Fruit fly (Drosophila melanogaster) whole organism, embryonic: ENCODE results near the gene CG7634.

Experiments used
- Awh ChIP-seq: fragments of 200-800 bp; sonication (Bioruptor generic); IDR thresholded peaks from 2 replicates; pipeline ENCODE4, ENCODE4 v1.3.6; 2022; ENCODE audit warnings: missing biosample characterization, missing genetic modification characterization
- Blimp-1 ChIP-seq: fragments of 200-800 bp; sonication (Bioruptor generic); optimal IDR thresholded peaks from 3 replicates; lab custom pipeline; 2018; ENCODE audit warnings: missing biosample characterization, missing genetic modification characterization, mild to moderate bottlenecking, moderate library complexity, missing genetic modification reagents
- CG10274 ChIP-seq: fragments of 200-800 bp; sonication (Bioruptor generic); optimal IDR thresholded peaks from 3 replicates; lab custom pipeline; 2017; ENCODE audit warnings: missing biosample characterization, mild to moderate bottlenecking, missing genetic modification characterization
- CG12104 ChIP-seq: fragments of 200-800 bp; sonication (Bioruptor generic); optimal IDR thresholded peaks from 3 replicates; lab custom pipeline; 2016; ENCODE audit warnings: missing biosample characterization, missing genetic modification characterization
- CG12155 ChIP-seq: fragments of 200-800 bp; sonication (Bioruptor generic); optimal IDR thresholded peaks from 3 replicates; lab custom pipeline; 2016; ENCODE audit warnings: missing biosample characterization, missing genetic modification characterization
- CG14860 ChIP-seq: fragments of 200-800 bp; sonication (Bioruptor generic); IDR thresholded peaks from 3 replicates; pipeline ENCODE4 v1.3.6; 2022; ENCODE audit warnings: missing biosample characterization, missing genetic modification characterization; ENCODE audit not compliant: partially characterized antibody
- CG16779 ChIP-seq: fragments of 200-800 bp; sonication (Bioruptor generic); IDR thresholded peaks from 2 replicates; pipeline ENCODE4 v1.3.6; 2022; ENCODE audit warnings: missing biosample characterization, missing genetic modification characterization
- CG18599 ChIP-seq: fragments of 200-800 bp; sonication (Bioruptor generic); optimal IDR thresholded peaks from 3 replicates; lab custom pipeline; 2017; ENCODE audit warnings: missing biosample characterization, missing genetic modification characterization, mild to moderate bottlenecking, moderate library complexity, missing genetic modification reagents
- CG31224 ChIP-seq: fragments of 200-800 bp; sonication (Bioruptor generic); IDR thresholded peaks from 2 replicates; pipeline ENCODE4 v1.3.6; 2022; ENCODE audit warnings: missing biosample characterization, missing genetic modification characterization
- CG33557 ChIP-seq: fragments of 200-800 bp; sonication (Bioruptor generic); optimal IDR thresholded peaks from 2 replicates; lab custom pipeline; 2019; ENCODE audit warnings: missing biosample characterization, mild to moderate bottlenecking, missing genetic modification characterization, moderate library complexity
- CG4424 ChIP-seq: fragments of 200-800 bp; sonication (Bioruptor generic); optimal IDR thresholded peaks from 3 replicates; lab custom pipeline; 2016; ENCODE audit warnings: missing biosample characterization, missing genetic modification characterization
- CG4730 ChIP-seq: fragments of 200-800 bp; sonication (Bioruptor generic); IDR thresholded peaks from 2 replicates; pipeline ENCODE4 v1.3.6; 2022; ENCODE audit warnings: missing biosample characterization, missing genetic modification characterization
- CG4820 ChIP-seq: fragments of 200-800 bp; sonication (Bioruptor generic); optimal IDR thresholded peaks from 3 replicates; lab custom pipeline; 2016; ENCODE audit warnings: missing biosample characterization, missing genetic modification characterization
- CG9797 ChIP-seq: fragments of 200-800 bp; sonication (Bioruptor generic); optimal IDR thresholded peaks from 3 replicates; lab custom pipeline; 2018; ENCODE audit warnings: missing biosample characterization, mild to moderate bottlenecking, missing genetic modification characterization
- Dip3 ChIP-seq: fragments of 200-800 bp; sonication (Bioruptor generic); optimal IDR thresholded peaks from 3 replicates; lab custom pipeline; 2016; ENCODE audit warnings: missing biosample characterization, missing genetic modification characterization
- Eip74EF ChIP-seq, 2 experiments: fragments of 200-800 bp in 1 of 2; fragments of >200 bp in 1 of 2; sonication (Bioruptor generic) in 1 of 2; optimal IDR thresholded peaks; 2 replicates each; lab custom pipeline; 2017 to 2019; ENCODE audit warnings: missing biosample characterization in 2 of 2, missing genetic modification characterization in 2 of 2, mild to moderate bottlenecking in 1 of 2, moderate library complexity in 1 of 2
- Fer1 ChIP-seq: fragments of 200-800 bp; sonication (Bioruptor generic); optimal IDR thresholded peaks from 2 replicates; lab custom pipeline; 2017; ENCODE audit warnings: missing biosample characterization, mild to moderate bottlenecking, missing genetic modification characterization
- Fer2 ChIP-seq: fragments of 200-800 bp; sonication (Bioruptor generic); optimal IDR thresholded peaks from 2 replicates; lab custom pipeline; 2018; ENCODE audit warnings: missing biosample characterization, mild to moderate bottlenecking, missing genetic modification characterization, moderate library complexity
- HLHmδ ChIP-seq: fragments of 200-800 bp; sonication (Bioruptor generic); optimal IDR thresholded peaks from 2 replicates; lab custom pipeline; 2018; ENCODE audit warnings: missing biosample characterization, mild to moderate bottlenecking, missing genetic modification characterization, moderate library complexity
- Hr51 ChIP-seq, 2 experiments: fragments of 200-800 bp; sonication (Bioruptor generic); optimal IDR thresholded peaks; 2 replicates in 1 of 2; 3 replicates in 1 of 2; lab custom pipeline; 2016 to 2018; ENCODE audit warnings: missing biosample characterization in 2 of 2, missing genetic modification characterization in 2 of 2, mild to moderate bottlenecking in 1 of 2, moderate library complexity in 1 of 2
- Mad ChIP-seq: fragments of 200-800 bp; sonication (Bioruptor generic); optimal IDR thresholded peaks from 2 replicates; lab custom pipeline; 2016; ENCODE audit warnings: missing biosample characterization, missing genetic modification characterization
- Med ChIP-seq: fragments of 200-800 bp; sonication (Bioruptor generic); peaks from one replicate; lab custom pipeline; 2016; ENCODE audit warnings: missing biosample characterization, missing genetic modification characterization, mild to moderate bottlenecking, inconsistent platforms, moderate library complexity
- Neu2 ChIP-seq: fragments of 200-800 bp; sonication (Bioruptor generic); optimal IDR thresholded peaks from 3 replicates; lab custom pipeline; 2016; ENCODE audit warnings: missing biosample characterization, missing genetic modification characterization, borderline replicate concordance
- Nf-YB ChIP-seq: fragments of 200-800 bp; sonication (Bioruptor generic); optimal IDR thresholded peaks from 3 replicates; lab custom pipeline; 2019; ENCODE audit warnings: missing biosample characterization, mild to moderate bottlenecking, missing genetic modification characterization, moderate library complexity
- Spps ChIP-seq: fragments of 200-800 bp; sonication (Bioruptor generic); optimal IDR thresholded peaks from 2 replicates; lab custom pipeline; 2018; ENCODE audit warnings: missing biosample characterization, mild to moderate bottlenecking, missing genetic modification characterization
- ara ChIP-seq: fragments of 200-800 bp; sonication (Bioruptor generic); IDR thresholded peaks from 2 replicates; pipeline ENCODE4 v1.3.6; 2022; ENCODE audit warnings: missing biosample characterization, missing genetic modification characterization
- ato ChIP-seq: fragments of 200-800 bp; sonication (Bioruptor generic); IDR thresholded peaks from 2 replicates; pipeline ENCODE4 v1.3.6; 2022; ENCODE audit warnings: missing biosample characterization, missing genetic modification characterization; ENCODE audit not compliant: partially characterized antibody
- bsh ChIP-seq, 2 experiments: fragments of 200-800 bp; sonication (Bioruptor generic); optimal IDR thresholded peaks; 2 replicates each; lab custom pipeline; 2017 to 2018; ENCODE audit warnings: mild to moderate bottlenecking in 2 of 2, missing biosample characterization in 2 of 2, missing genetic modification characterization in 2 of 2, moderate library complexity in 1 of 2
- cad ChIP-seq: fragments of >200 bp; optimal IDR thresholded peaks from 2 replicates; lab custom pipeline; 2017; ENCODE audit warnings: missing biosample characterization, missing genetic modification characterization
- cas ChIP-seq: fragments of 200-800 bp; sonication (Bioruptor generic); IDR thresholded peaks from 2 replicates; pipeline ENCODE4 v1.3.6; 2022; ENCODE audit warnings: missing biosample characterization, missing genetic modification characterization
- fru ChIP-seq: fragments of >200 bp; optimal IDR thresholded peaks from 2 replicates; lab custom pipeline; 2017
- ftz-f1 ChIP-seq: fragments of 200-800 bp; sonication (Bioruptor generic); optimal IDR thresholded peaks from 2 replicates; lab custom pipeline; 2016; ENCODE audit warnings: missing biosample characterization, missing genetic modification characterization
- gem ChIP-seq: fragments of 200-800 bp; sonication (Bioruptor generic); optimal IDR thresholded peaks from 2 replicates; lab custom pipeline; 2019; ENCODE audit warnings: missing biosample characterization, mild to moderate bottlenecking, missing genetic modification characterization, moderate library complexity
- grn ChIP-seq: fragments of 200-800 bp; sonication (Bioruptor generic); optimal IDR thresholded peaks from 3 replicates; lab custom pipeline; 2017; ENCODE audit warnings: missing biosample characterization, missing genetic modification characterization
- gro ChIP-seq: fragments of 200-800 bp; sonication (Bioruptor generic); optimal IDR thresholded peaks from 2 replicates; lab custom pipeline; 2016; ENCODE audit warnings: missing biosample characterization, missing genetic modification characterization
- h ChIP-seq: fragments of >200 bp; optimal IDR thresholded peaks from 2 replicates; lab custom pipeline; 2017
- insv ChIP-seq, 2 experiments: fragments of 200-800 bp; sonication (Bioruptor generic); optimal IDR thresholded peaks; 3 replicates each; lab custom pipeline; 2016 to 2018; ENCODE audit warnings: missing biosample characterization in 2 of 2, missing genetic modification characterization in 2 of 2
- knrl ChIP-seq: fragments of 200-800 bp; sonication (Bioruptor generic); IDR thresholded peaks from 3 replicates; pipeline ENCODE4 v1.3.6; 2022; ENCODE audit warnings: missing biosample characterization, missing genetic modification characterization; ENCODE audit not compliant: partially characterized antibody
- lbe ChIP-seq: fragments of 200-800 bp; sonication (Bioruptor generic); optimal IDR thresholded peaks from 2 replicates; lab custom pipeline; 2016; ENCODE audit warnings: missing biosample characterization, mild to moderate bottlenecking, missing genetic modification characterization
- maf-S ChIP-seq: fragments of 200-800 bp; sonication (Bioruptor generic); optimal IDR thresholded peaks from 2 replicates; lab custom pipeline; 2016; ENCODE audit warnings: missing biosample characterization, missing genetic modification characterization
- nerfin-1 ChIP-seq: fragments of 200-800 bp; sonication (Bioruptor generic); optimal IDR thresholded peaks from 3 replicates; lab custom pipeline; 2019; ENCODE audit warnings: missing biosample characterization, mild to moderate bottlenecking, missing genetic modification characterization, moderate library complexity
- pan ChIP-seq, 4 experiments: fragments of >200 bp in 3 of 4; fragments of 200-800 bp in 1 of 4; sonication (Bioruptor generic) in 1 of 4; optimal IDR thresholded peaks in 3 of 4; IDR thresholded peaks in 1 of 4; 2 replicates each; pipeline versions ENCODE4 v1.3.6 to Lab custom; 2017 to 2022; ENCODE audit warnings: missing biosample characterization in 2 of 4, missing genetic modification characterization in 2 of 4, mixed read lengths in 1 of 4
- run ChIP-seq: fragments of 200-800 bp; sonication (Bioruptor generic); optimal IDR thresholded peaks from 3 replicates; lab custom pipeline; 2018; ENCODE audit warnings: missing biosample characterization, mild to moderate bottlenecking, missing genetic modification characterization
- scrt ChIP-seq: fragments of 200-800 bp; sonication (Bioruptor generic); optimal IDR thresholded peaks from 2 replicates; lab custom pipeline; 2018; ENCODE audit warnings: missing biosample characterization, mild to moderate bottlenecking, missing genetic modification characterization, moderate library complexity
- shn ChIP-seq: fragments of 200-800 bp; sonication (Bioruptor generic); optimal IDR thresholded peaks from 3 replicates; lab custom pipeline; 2016; ENCODE audit warnings: missing biosample characterization, missing genetic modification characterization
- sisA ChIP-seq: fragments of 200-800 bp; sonication (Bioruptor generic); IDR thresholded peaks from 2 replicates; pipeline ENCODE4 v1.3.6; 2022; ENCODE audit warnings: missing biosample characterization, missing genetic modification characterization
- slp2 ChIP-seq: fragments of 200-800 bp; sonication (Bioruptor generic); optimal IDR thresholded peaks from 2 replicates; lab custom pipeline; 2016; ENCODE audit warnings: missing biosample characterization, missing genetic modification characterization
- tio ChIP-seq: fragments of 200-800 bp; sonication (Bioruptor generic); optimal IDR thresholded peaks from 2 replicates; lab custom pipeline; 2017; ENCODE audit warnings: missing biosample characterization, missing genetic modification characterization, inconsistent platforms
- toy ChIP-seq: fragments of 200-800 bp; sonication (Bioruptor generic); IDR thresholded peaks from 2 replicates; pipeline ENCODE4 v1.3.6; 2022; ENCODE audit warnings: missing biosample characterization, missing genetic modification characterization
- ttk ChIP-seq: fragments of 200-800 bp; sonication (Bioruptor generic); IDR thresholded peaks from 2 replicates; pipeline ENCODE4 v2.1.2; 2022; ENCODE audit warnings: missing biosample characterization, missing genetic modification characterization

Gene CG7634

dm6 chr3L:21554752-21555151 is 10.5 kb upstream of the CG7634 start, which contains the start of gene Wnk (continued):
- TF ChIP-seq cas (no peak), gem (tag; lab: Kevin White, UChicago) (no peak), ato (GFP tag; lab: Robert Waterston, UW) (peak; percentile 72), insv (GFP tag; optimal IDR thresholded peaks at IDR 0.05; lab: Kevin White, UChicago) (no peak), knrl (GFP tag; lab: Robert Waterston, UW) (peak; percentile 71), CG12155 (no peak), CG31224 (GFP tag; lab: Robert Waterston, UW) (no peak), cad (no peak), scrt (GFP tag; lab: Kevin White, UChicago) (no peak), CG4424 (no peak), CG4730 (no peak), nerfin-1 (tag; lab: Kevin White, UChicago) (no peak), Neu2 (GFP tag; lab: Kevin White, UChicago) (no peak), Nf-YB (GFP tag; lab: Kevin White, UChicago) (no peak), CG14860 (GFP tag; lab: Robert Waterston, UW) (peak; percentile 72), fru (lab: Kevin White, UChicago) (no peak), bsh (GFP tag; optimal IDR thresholded peaks at IDR 0.05; lab: Kevin White, UChicago) (no peak), lbe (GFP tag; lab: Kevin White, UChicago) (no peak), run (tag; lab: Kevin White, UChicago) (no peak), Fer1 (GFP tag; lab: Kevin White, UChicago) (no peak), Mad (no peak), Fer2 (tag; lab: Kevin White, UChicago) (no peak), CG18599 (GFP tag; lab: Kevin White, UChicago) (no peak), ttk (GFP tag; lab: Robert Waterston, UW) (no peak), CG12104 (GFP tag; lab: Kevin White, UChicago) (no peak), sisA (GFP tag; lab: Robert Waterston, UW) (no peak), h (lab: Kevin White, UChicago) (no peak), pan (optimal IDR thresholded peaks at IDR 0.05; lab: Kevin White, UChicago) (no peak), pan (GFP tag; optimal IDR thresholded peaks at IDR 0.05 in 1 of 2, IDR thresholded peaks at IDR 0.05 in 1 of 2) (no peak), CG33557 (GFP tag; lab: Kevin White, UChicago) (no peak), Med (GFP tag; lab: Kevin White, UChicago) (no peak), CG16779 (no peak), maf-S (no peak), toy (GFP tag; lab: Robert Waterston, UW) (no peak), CG10274 (no peak)

- no peak for TF ChIP-seq Spps
- TF ChIP-seq CG4820 (GFP tag; lab: Kevin White, UChicago) = no peak
- TF ChIP-seq Dip3 (GFP tag; lab: Kevin White, UChicago) = no peak
- no peak for TF ChIP-seq shn (GFP tag; lab: Kevin White, UChicago)
- no peak for TF ChIP-seq Eip74EF (GFP tag; optimal IDR thresholded peaks at IDR 0.05; lab: Kevin White, UChicago)
- no peak for TF ChIP-seq tio
- TF ChIP-seq HLHmδ (GFP tag; lab: Kevin White, UChicago) = no peak
- TF ChIP-seq Hr51 (GFP tag; optimal IDR thresholded peaks at IDR 0.05; lab: Kevin White, UChicago) = no peak
- TF ChIP-seq bsh (GFP tag; optimal IDR thresholded peaks at IDR 0.05; lab: Kevin White, UChicago) = no peak
- TF ChIP-seq Awh (GFP tag; lab: Robert Waterston, UW) = 0 out of 2 replicates have a peak, but pooled peaks have one; percentile 11
- TF ChIP-seq ftz-f1 (GFP tag; lab: Kevin White, UChicago) = no peak
- no peak for TF ChIP-seq CG9797
- TF ChIP-seq Blimp-1 (GFP tag; lab: Kevin White, UChicago) = peak; percentile 90
- no peak for TF ChIP-seq cas
- peak; percentile 33 for TF ChIP-seq grn (GFP tag; lab: Kevin White, UChicago)
- no peak for TF ChIP-seq slp2 (GFP tag; lab: Kevin White, UChicago)
- no peak for TF ChIP-seq gro
- no peak for TF ChIP-seq ara (GFP tag; lab: Robert Waterston, UW)
These were observed 6.9 kb upstream of the CG7634 start, which contains the start of gene CG7173 for dm6 chr3L:21558176-21558871. Gene CG7173 (minus strand): TSS chr3L:21558226.
